Worm (Caenorhabditis elegans) whole organism, late embryonic: ENCODE results near the gene C56E6.7.

Source experiments
- C08G9.2 ChIP-seq: sonication (generic microtip); optimal IDR thresholded peaks from 2 replicates; lab custom pipeline; 2016; ENCODE audit warnings: mild to moderate bottlenecking, missing genetic modification characterization, moderate library complexity, missing compliant biosample characterization
- C38D4.7 ChIP-seq: fragments of 200-800 bp; sonication (Bioruptor generic); optimal IDR thresholded peaks from 2 replicates; lab custom pipeline; 2018; ENCODE audit warnings: mild to moderate bottlenecking, missing genetic modification characterization, moderate library complexity, missing compliant biosample characterization
- K09A11.1 ChIP-seq: sonication (generic microtip); optimal IDR thresholded peaks from 2 replicates; lab custom pipeline; 2017; ENCODE audit warnings: antibody characterized with exemption, mild to moderate bottlenecking, missing genetic modification characterization, missing compliant biosample characterization; ENCODE audit not compliant: insufficient read depth
- Y22D7AL.16 ChIP-seq: sonication (generic microtip); optimal IDR thresholded peaks from 2 replicates; lab custom pipeline; 2016; ENCODE audit warnings: missing genetic modification characterization, missing compliant biosample characterization
- ama-1 ChIP-seq: fragments of 150-350 bp; optimal IDR thresholded peaks from 2 replicates; lab custom pipeline; 2014
- ceh-14 ChIP-seq: sonication (generic microtip); optimal IDR thresholded peaks from 2 replicates; lab custom pipeline; 2016; ENCODE audit warnings: missing genotype, missing genetic modification characterization, missing compliant biosample characterization
- ceh-18 ChIP-seq: sonication (generic microtip); optimal IDR thresholded peaks from 2 replicates; lab custom pipeline; 2016; ENCODE audit warnings: missing genetic modification characterization, missing compliant biosample characterization
- ceh-2 ChIP-seq: sonication (generic microtip); optimal IDR thresholded peaks from 2 replicates; lab custom pipeline; 2016; ENCODE audit warnings: missing genotype, missing genetic modification characterization, missing compliant biosample characterization
- ceh-24 ChIP-seq: sonication (generic microtip); optimal IDR thresholded peaks from 2 replicates; lab custom pipeline; 2016; ENCODE audit warnings: mild to moderate bottlenecking, missing genetic modification characterization, missing compliant biosample characterization
- ceh-30 ChIP-seq: fragments of 150-350 bp; optimal IDR thresholded peaks from 2 replicates; lab custom pipeline; 2014; ENCODE audit warnings: missing biosample characterization, missing genetic modification characterization
- ceh-31 ChIP-seq: sonication (generic microtip); optimal IDR thresholded peaks from 2 replicates; lab custom pipeline; 2016; ENCODE audit warnings: missing genetic modification characterization, missing compliant biosample characterization
- ceh-9 ChIP-seq: sonication (generic microtip); optimal IDR thresholded peaks from 2 replicates; lab custom pipeline; 2016; ENCODE audit warnings: mild to moderate bottlenecking, missing genetic modification characterization, inconsistent platforms, missing compliant biosample characterization
- che-1 ChIP-seq: sonication (generic microtip); optimal IDR thresholded peaks from 2 replicates; lab custom pipeline; 2016; ENCODE audit warnings: mild to moderate bottlenecking, missing genetic modification characterization, missing compliant biosample characterization
- ets-4 ChIP-seq: sonication (generic microtip); optimal IDR thresholded peaks from 2 replicates; lab custom pipeline; 2016; ENCODE audit warnings: missing genetic modification characterization, missing compliant biosample characterization
- eyg-1 ChIP-seq: sonication (generic microtip); optimal IDR thresholded peaks from 2 replicates; lab custom pipeline; 2016; ENCODE audit warnings: missing genotype, missing genetic modification characterization, missing compliant biosample characterization
- fax-1 ChIP-seq: sonication (generic microtip); optimal IDR thresholded peaks from 2 replicates; lab custom pipeline; 2016; ENCODE audit warnings: missing genotype, missing genetic modification characterization, missing compliant biosample characterization
- fkh-10 ChIP-seq: fragments of 150-350 bp; optimal IDR thresholded peaks from 2 replicates; lab custom pipeline; 2014; ENCODE audit warnings: missing biosample characterization, missing genetic modification reagents, missing genetic modification characterization
- fkh-6 ChIP-seq: sonication (generic microtip); optimal IDR thresholded peaks from 2 replicates; lab custom pipeline; 2016; ENCODE audit warnings: missing genetic modification characterization, missing compliant biosample characterization
- hlh-15 ChIP-seq: sonication (generic microtip); optimal IDR thresholded peaks from 2 replicates; lab custom pipeline; 2016; ENCODE audit warnings: missing genetic modification characterization, missing compliant biosample characterization
- hlh-30 ChIP-seq: sonication (generic microtip); optimal IDR thresholded peaks from 2 replicates; lab custom pipeline; 2017; ENCODE audit warnings: antibody characterized with exemption, missing genetic modification characterization, missing compliant biosample characterization; ENCODE audit not compliant: insufficient read depth
- hlh-6 ChIP-seq: sonication (generic microtip); optimal IDR thresholded peaks from 2 replicates; lab custom pipeline; 2016; ENCODE audit warnings: missing genotype, missing genetic modification characterization, missing compliant biosample characterization
- lin-11 ChIP-seq: fragments of 200-800 bp; sonication (Bioruptor generic); optimal IDR thresholded peaks from 2 replicates; lab custom pipeline; 2018; ENCODE audit warnings: mild to moderate bottlenecking, missing genetic modification characterization, missing compliant biosample characterization
- madf-2 ChIP-seq: sonication (generic microtip); optimal IDR thresholded peaks from 2 replicates; lab custom pipeline; 2017; ENCODE audit warnings: missing genetic modification characterization, missing compliant biosample characterization
- mec-3 ChIP-seq: sonication (generic microtip); optimal IDR thresholded peaks from 2 replicates; lab custom pipeline; 2016; ENCODE audit warnings: borderline replicate concordance, missing genetic modification characterization, missing compliant biosample characterization
- nfya-1 ChIP-seq: sonication (generic microtip); optimal IDR thresholded peaks from 2 replicates; lab custom pipeline; 2017; ENCODE audit warnings: missing genetic modification characterization, mild to moderate bottlenecking, missing compliant biosample characterization, antibody characterized with exemption, moderate library complexity
- nhr-232 ChIP-seq: sonication (generic microtip); optimal IDR thresholded peaks from 2 replicates; lab custom pipeline; 2016; ENCODE audit warnings: missing genetic modification characterization, missing compliant biosample characterization
- odd-2 ChIP-seq: sonication (generic microtip); optimal IDR thresholded peaks from 2 replicates; lab custom pipeline; 2017; ENCODE audit warnings: antibody characterized with exemption, mild to moderate bottlenecking, missing genetic modification characterization, missing compliant biosample characterization
- pag-3 ChIP-seq: sonication (generic microtip); optimal IDR thresholded peaks from 2 replicates; lab custom pipeline; 2016; ENCODE audit warnings: missing compliant biosample characterization, missing genetic modification characterization, borderline replicate concordance
- pat-9 ChIP-seq: fragments of 200-800 bp; sonication (Bioruptor generic); optimal IDR thresholded peaks from 2 replicates; lab custom pipeline; 2018; ENCODE audit warnings: mild to moderate bottlenecking, missing genetic modification characterization, moderate library complexity, missing compliant biosample characterization
- pqm-1 ChIP-seq: sonication (generic microtip); optimal IDR thresholded peaks from 2 replicates; lab custom pipeline; 2016; ENCODE audit warnings: missing genetic modification characterization, missing compliant biosample characterization
- rnt-1 ChIP-seq: sonication (generic microtip); optimal IDR thresholded peaks from 2 replicates; lab custom pipeline; 2016; ENCODE audit warnings: missing genetic modification characterization, missing compliant biosample characterization
- sox-2 ChIP-seq: fragments of 200-800 bp; sonication (Bioruptor generic); IDR thresholded peaks from 2 replicates; pipeline ENCODE4 v1.3.6; 2022; ENCODE audit warnings: missing genetic modification reagents, missing genetic modification characterization, missing compliant biosample characterization
- syd-9 ChIP-seq: sonication (generic microtip); optimal IDR thresholded peaks from 2 replicates; lab custom pipeline; 2016; ENCODE audit warnings: mild to moderate bottlenecking, missing genetic modification characterization, moderate library complexity, missing compliant biosample characterization
- tbx-2 ChIP-seq: sonication (generic microtip); optimal IDR thresholded peaks from 2 replicates; lab custom pipeline; 2016; ENCODE audit warnings: missing genetic modification characterization, missing compliant biosample characterization
- tbx-7 ChIP-seq: sonication (generic microtip); optimal IDR thresholded peaks from 2 replicates; lab custom pipeline; 2016; ENCODE audit warnings: missing genotype, missing genetic modification characterization, missing compliant biosample characterization
- ttx-3 ChIP-seq: sonication (generic microtip); optimal IDR thresholded peaks from 2 replicates; lab custom pipeline; 2016; ENCODE audit warnings: missing genetic modification reagents, missing genetic modification characterization, missing compliant biosample characterization
- unc-3 ChIP-seq, 2 experiments: fragments of 200-800 bp in 1 of 2; sonication (Bioruptor generic) in 1 of 2; sonication (generic microtip) in 1 of 2; conservative IDR thresholded peaks in 1 of 2; optimal IDR thresholded peaks in 1 of 2; 2 replicates each; pipeline versions ENCODE4 v1.3.6 to Lab custom; 2016 to 2022; ENCODE audit warnings: missing compliant biosample characterization in 2 of 2, missing genetic modification characterization in 2 of 2, missing genetic modification reagents in 1 of 2
- unc-42 ChIP-seq: sonication (generic microtip); optimal IDR thresholded peaks from 2 replicates; lab custom pipeline; 2016; ENCODE audit warnings: missing genotype, missing genetic modification characterization, missing compliant biosample characterization
- unc-55 ChIP-seq: sonication (generic microtip); optimal IDR thresholded peaks from 2 replicates; lab custom pipeline; 2017; ENCODE audit warnings: missing biosample characterization, missing genetic modification reagents, missing genetic modification characterization
- unc-86 ChIP-seq: sonication (generic microtip); optimal IDR thresholded peaks from 2 replicates; lab custom pipeline; 2016; ENCODE audit warnings: missing genetic modification characterization, missing compliant biosample characterization
- ztf-16 ChIP-seq: sonication (generic microtip); optimal IDR thresholded peaks from 2 replicates; lab custom pipeline; 2017; ENCODE audit warnings: missing genetic modification characterization, missing compliant biosample characterization

C56E6.7 gene

DNA sequence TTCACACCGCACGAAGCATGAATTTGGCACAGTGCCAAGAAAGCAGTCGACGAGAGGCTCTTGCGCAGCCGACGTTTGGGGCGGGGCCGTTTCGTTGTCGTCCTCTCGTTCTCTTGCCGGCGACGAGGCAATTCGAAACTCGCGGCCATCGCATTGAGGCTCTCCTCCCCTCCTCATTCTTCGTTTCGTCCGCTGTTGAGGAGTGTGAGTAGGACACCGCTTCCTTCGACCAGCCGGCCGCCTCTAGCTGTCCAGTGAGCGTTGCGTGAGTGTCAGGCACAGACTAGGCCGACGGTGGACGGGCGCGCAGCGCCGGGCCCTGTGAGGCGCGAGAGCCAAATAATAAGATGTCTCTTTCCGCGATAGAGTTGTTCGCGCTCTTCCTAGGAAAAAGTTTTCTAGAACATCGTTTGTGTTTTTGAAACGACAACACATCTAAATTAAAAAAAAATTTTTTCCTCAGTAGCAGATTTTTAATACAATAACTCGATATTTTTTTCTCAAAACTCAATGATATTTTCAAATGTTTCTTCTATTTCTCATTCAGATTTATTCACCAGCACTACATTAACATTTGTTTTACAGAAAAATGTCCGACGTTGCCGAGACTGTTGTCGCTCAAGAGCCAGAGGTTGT is 24.4 kb upstream of the C56E6.7 start, which contains the start of the genes T28D9.11 and T28D9.1 (continued):
- TF ChIP-seq C08G9.2 (tag; lab: Kevin White, UChicago) (peak; percentile 49), ceh-9 (tag; lab: Kevin White, UChicago) (no peak), madf-2 (tag; lab: Kevin White, UChicago) (no peak), odd-2 (tag; lab: Kevin White, UChicago) (no peak), ceh-14 (tag; lab: Kevin White, UChicago) (peak; percentile 75), hlh-6 (tag; lab: Kevin White, UChicago) (peak; percentile 16), ets-4 (tag; lab: Kevin White, UChicago) (peak; percentile 27), unc-3 (GFP tag; conservative IDR thresholded peaks at IDR 0.05; lab: Robert Waterston, UW) (no peak; the same call in 1 of the 2 replicates), unc-3 (tag; optimal IDR thresholded peaks at IDR 0.05; lab: Kevin White, UChicago) (no peak), fax-1 (peak; percentile 32), pag-3 (tag; lab: Kevin White, UChicago) (no peak), ceh-31 (peak; percentile 80), ceh-18 (tag; lab: Kevin White, UChicago) (peak; percentile 27), unc-86 (tag; lab: Kevin White, UChicago) (no peak), hlh-30 (tag; lab: Kevin White, UChicago) (no peak)

ce11 chrII:6493139-6493538 is 23.2 kb upstream of the C56E6.7 start:
- no peak for TF ChIP-seq nhr-232 (tag; lab: Kevin White, UChicago)
- TF ChIP-seq eyg-1 (tag; lab: Kevin White, UChicago), result no peak
- peak; percentile 84 for TF ChIP-seq unc-42 (tag; lab: Kevin White, UChicago)

DNA sequence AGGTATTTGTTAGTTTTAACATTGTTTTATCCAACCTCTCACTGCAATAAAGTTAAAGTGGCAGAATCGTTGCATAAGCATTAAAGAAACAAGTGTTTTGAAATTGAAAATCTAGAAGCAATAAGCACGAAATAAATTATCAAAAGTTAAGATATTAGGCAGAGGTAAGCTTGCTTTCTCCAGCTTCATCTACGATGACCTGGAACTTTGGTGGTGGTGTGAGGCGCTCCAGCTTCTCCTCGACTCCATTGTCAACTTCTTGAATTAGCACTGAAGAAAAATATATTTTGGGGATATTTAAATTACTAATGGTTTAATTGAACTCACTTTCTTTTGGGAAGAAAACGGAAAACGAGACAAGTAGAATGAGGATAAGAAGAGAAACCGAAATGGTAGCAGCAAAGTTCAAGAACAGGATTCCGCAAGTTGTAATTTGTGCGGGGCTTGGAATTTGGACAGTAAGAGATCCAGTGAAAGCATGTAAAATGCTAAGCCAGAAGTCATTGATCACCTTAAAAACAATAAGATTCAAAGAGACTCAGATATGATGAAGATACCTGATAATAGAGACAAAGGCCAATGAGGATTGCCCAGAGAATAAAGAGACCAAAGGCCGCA is 22.6 kb upstream of the C56E6.7 start:
- TF ChIP-seq ceh-2 (no peak), tbx-2 (tag; lab: Kevin White, UChicago) (no peak), hlh-30 (tag; lab: Kevin White, UChicago) (no peak), K09A11.1 (tag; lab: Kevin White, UChicago) (no peak), ceh-30 (no peak), pat-9 (tag; lab: Kevin White, UChicago) (no peak), ztf-16 (tag; lab: Kevin White, UChicago) (no peak), unc-3 (GFP tag; conservative IDR thresholded peaks at IDR 0.05; lab: Robert Waterston, UW) (no peak), unc-3 (tag; optimal IDR thresholded peaks at IDR 0.05; lab: Kevin White, UChicago) (no peak), ceh-24 (tag; lab: Kevin White, UChicago) (no peak), pag-3 (tag; lab: Kevin White, UChicago) (no peak), hlh-15 (no peak), unc-55 (no peak), sox-2 (GFP tag; lab: Robert Waterston, UW) (no peak), fkh-6 (no peak), mec-3 (no peak), ceh-31 (no peak), eyg-1 (tag; lab: Kevin White, UChicago) (no peak), C38D4.7 (no peak)

ce11 chrII:6496496-6496895 is 19.9 kb upstream of the C56E6.7 start:
- TF ChIP-seq K09A11.1 (tag; lab: Kevin White, UChicago) (no peak), fkh-10 (GFP tag; lab: Kevin White, UChicago) (no peak), che-1 (tag; lab: Kevin White, UChicago) (no peak), ama-1 (lab: Kevin White, UChicago) (no peak), ceh-14 (tag; lab: Kevin White, UChicago) (no peak), syd-9 (no peak), eyg-1 (tag; lab: Kevin White, UChicago) (no peak), ttx-3 (no peak), lin-11 (tag; lab: Kevin White, UChicago) (no peak), fkh-6 (no peak), hlh-6 (tag; lab: Kevin White, UChicago) (no peak), fax-1 (no peak), pqm-1 (tag; lab: Kevin White, UChicago) (no peak), nfya-1 (tag; lab: Kevin White, UChicago) (no peak), tbx-7 (no peak), Y22D7AL.16 (no peak), rnt-1 (no peak)
- TF ChIP-seq, all 69 proteins: peak for 0
